Worm (Caenorhabditis elegans) whole organism, L1 larva: ENCODE results near the gene T22D1.1.

Experiments
- C04F5.9 ChIP-seq: sonication (generic microtip); optimal IDR thresholded peaks from 2 replicates; lab custom pipeline; 2016; ENCODE audit warnings: missing genetic modification characterization, missing compliant biosample characterization
- C16A3.4 ChIP-seq: fragments of 150-350 bp; optimal IDR thresholded peaks from 2 replicates; lab custom pipeline; 2014; ENCODE audit warnings: missing biosample characterization, missing genetic modification characterization
- Y116A8C.19 ChIP-seq: sonication (generic microtip); optimal IDR thresholded peaks from 2 replicates; lab custom pipeline; 2016; ENCODE audit warnings: missing compliant biosample characterization, missing genetic modification characterization, borderline replicate concordance
- aha-1 ChIP-seq: fragments of 150-350 bp; optimal IDR thresholded peaks from 2 replicates; lab custom pipeline; 2014; ENCODE audit warnings: missing biosample characterization, missing genetic modification characterization
- aly-2 ChIP-seq: fragments of 150-350 bp; optimal IDR thresholded peaks from 2 replicates; lab custom pipeline; 2014; ENCODE audit warnings: missing biosample characterization, missing genetic modification characterization
- ama-1 ChIP-seq: fragments of 150-350 bp; optimal IDR thresholded peaks from 2 replicates; lab custom pipeline; 2014
- ceh-82 ChIP-seq, 3 experiments: fragments of 150-350 bp in 1 of 3; sonication (generic microtip) in 2 of 3; optimal IDR thresholded peaks; 2 replicates each; lab custom pipeline; 2014 to 2017; ENCODE audit warnings: missing biosample characterization in 3 of 3, missing genetic modification characterization in 3 of 3
- ceh-88 ChIP-seq: fragments of 200-800 bp; sonication (Bioruptor generic); IDR thresholded peaks from 2 replicates; pipeline ENCODE4 v1.3.6; 2022; ENCODE audit warnings: missing genetic modification characterization, missing compliant biosample characterization
- ces-1 ChIP-seq: fragments of 150-350 bp; optimal IDR thresholded peaks from 2 replicates; lab custom pipeline; 2014; ENCODE audit warnings: missing biosample characterization, missing genetic modification reagents, missing genetic modification characterization
- dsc-1 ChIP-seq: sonication (generic microtip); optimal IDR thresholded peaks from 2 replicates; lab custom pipeline; 2016; ENCODE audit warnings: mild to moderate bottlenecking, missing genetic modification characterization, missing compliant biosample characterization
- egl-13 ChIP-seq: sonication (generic microtip); optimal IDR thresholded peaks from 2 replicates; lab custom pipeline; 2016; ENCODE audit warnings: missing genotype, missing genetic modification reagents, missing genetic modification characterization, missing compliant biosample characterization
- egl-27 ChIP-seq, 2 experiments: fragments of 150-350 bp in 1 of 2; sonication (generic microtip); optimal IDR thresholded peaks; 3 replicates each; lab custom pipeline; 2017 to 2018; ENCODE audit warnings: missing biosample characterization in 2 of 2, missing genetic modification characterization in 2 of 2, missing genetic modification reagents in 2 of 2
- elt-2 ChIP-seq: sonication (generic microtip); optimal IDR thresholded peaks from 2 replicates; lab custom pipeline; 2016; ENCODE audit warnings: missing genetic modification characterization, mild to moderate bottlenecking, inconsistent platforms, missing compliant biosample characterization, missing genetic modification reagents
- elt-3 ChIP-seq, 6 experiments: fragments of 150-350 bp in 1 of 6; sonication (generic microtip); optimal IDR thresholded peaks; 2 replicates each; lab custom pipeline; 2017 to 2018; ENCODE audit warnings: missing biosample characterization in 6 of 6, missing genetic modification characterization in 6 of 6, inconsistent platforms in 1 of 6
- fkh-4 ChIP-seq: sonication (generic microtip); optimal IDR thresholded peaks from 2 replicates; lab custom pipeline; 2016; ENCODE audit warnings: missing compliant biosample characterization, missing genetic modification characterization, borderline replicate concordance
- fkh-8 ChIP-seq: sonication (generic microtip); optimal IDR thresholded peaks from 2 replicates; lab custom pipeline; 2016; ENCODE audit warnings: mild to moderate bottlenecking, missing genetic modification characterization, missing compliant biosample characterization
- hlh-17 ChIP-seq: fragments of 200-800 bp; sonication (Bioruptor generic); optimal IDR thresholded peaks from 2 replicates; lab custom pipeline; 2018; ENCODE audit warnings: missing genetic modification characterization, mild to moderate bottlenecking, missing compliant biosample characterization, moderate library complexity, borderline replicate concordance
- lin-13 ChIP-seq: fragments of 150-350 bp; optimal IDR thresholded peaks from 2 replicates; lab custom pipeline; 2014; ENCODE audit warnings: missing biosample characterization, missing genetic modification reagents, missing genetic modification characterization
- lin-14 ChIP-seq: fragments of 200-800 bp; sonication (Bioruptor generic); optimal IDR thresholded peaks from 2 replicates; lab custom pipeline; 2018; ENCODE audit warnings: mild to moderate bottlenecking, missing genetic modification characterization, moderate library complexity, missing compliant biosample characterization
- lin-15B ChIP-seq: fragments of 150-350 bp; sonication (generic microtip); optimal IDR thresholded peaks from 3 replicates; lab custom pipeline; 2014; ENCODE audit warnings: missing biosample characterization, missing genetic modification characterization
- lin-39 ChIP-seq: fragments of 150-350 bp; optimal IDR thresholded peaks from 2 replicates; lab custom pipeline; 2014; ENCODE audit warnings: missing biosample characterization, missing genetic modification reagents, missing genetic modification characterization
- lir-3 ChIP-seq: sonication (generic microtip); optimal IDR thresholded peaks from 2 replicates; lab custom pipeline; 2016; ENCODE audit warnings: mild to moderate bottlenecking, missing genetic modification characterization, moderate library complexity, missing compliant biosample characterization; ENCODE audit not compliant: poor library complexity
- lsy-2 ChIP-seq, 2 experiments: fragments of 150-350 bp; optimal IDR thresholded peaks; 2 replicates each; lab custom pipeline; 2014; ENCODE audit warnings: missing biosample characterization in 2 of 2, missing genetic modification characterization in 2 of 2
- mdl-1 ChIP-seq, 2 experiments: fragments of 150-350 bp; optimal IDR thresholded peaks; 2 replicates each; lab custom pipeline; 2014 to 2017; ENCODE audit warnings: missing biosample characterization in 2 of 2, missing genetic modification characterization in 2 of 2, inconsistent platforms in 1 of 2
- mep-1 ChIP-seq: fragments of 150-350 bp; optimal IDR thresholded peaks from 2 replicates; lab custom pipeline; 2014; ENCODE audit warnings: missing biosample characterization, missing genetic modification characterization
- nhr-11 ChIP-seq: fragments of 150-350 bp; optimal IDR thresholded peaks from 2 replicates; lab custom pipeline; 2014; ENCODE audit warnings: missing biosample characterization, missing genetic modification characterization
- nhr-12 ChIP-seq: sonication (generic microtip); optimal IDR thresholded peaks from 2 replicates; lab custom pipeline; 2017; ENCODE audit warnings: missing biosample characterization, missing genetic modification characterization
- nhr-19 ChIP-seq: fragments of 200-800 bp; sonication (Bioruptor generic); conservative IDR thresholded peaks from 2 replicates; pipeline ENCODE4 v1.3.6; 2022; ENCODE audit warnings: missing genetic modification characterization, missing compliant biosample characterization
- nhr-20 ChIP-seq: sonication (generic microtip); optimal IDR thresholded peaks from 2 replicates; lab custom pipeline; 2016; ENCODE audit warnings: mild to moderate bottlenecking, missing genetic modification characterization, missing compliant biosample characterization
- nhr-237 ChIP-seq: fragments of 150-350 bp; optimal IDR thresholded peaks from 2 replicates; lab custom pipeline; 2014; ENCODE audit warnings: missing biosample characterization, missing genetic modification characterization
- nhr-28 ChIP-seq: fragments of 150-350 bp; optimal IDR thresholded peaks from 2 replicates; lab custom pipeline; 2014; ENCODE audit warnings: missing biosample characterization, missing genetic modification characterization
- nhr-77 ChIP-seq: fragments of 150-350 bp; optimal IDR thresholded peaks from 2 replicates; lab custom pipeline; 2014; ENCODE audit warnings: missing biosample characterization, missing genetic modification characterization
- nhr-85 ChIP-seq: sonication (generic microtip); peaks from one replicate; lab custom pipeline; 2016; ENCODE audit warnings: missing genetic modification characterization, inconsistent platforms, missing compliant biosample characterization
- rnt-1 ChIP-seq: sonication (generic microtip); optimal IDR thresholded peaks from 2 replicates; lab custom pipeline; 2016; ENCODE audit warnings: mild to moderate bottlenecking, missing genetic modification characterization, moderate library complexity, missing compliant biosample characterization
- skn-1 ChIP-seq: fragments of 150-350 bp; optimal IDR thresholded peaks from 2 replicates; lab custom pipeline; 2014; ENCODE audit warnings: missing biosample characterization, missing genetic modification characterization
- snpc-4 ChIP-seq: fragments of 150-350 bp; optimal IDR thresholded peaks from 2 replicates; lab custom pipeline; 2014; ENCODE audit warnings: missing biosample characterization, missing genetic modification characterization
- snu-23 ChIP-seq: sonication (generic microtip); optimal IDR thresholded peaks from 2 replicates; lab custom pipeline; 2016; ENCODE audit warnings: missing genetic modification characterization, missing compliant biosample characterization
- sptf-1 ChIP-seq: fragments of 150-350 bp; optimal IDR thresholded peaks from 2 replicates; lab custom pipeline; 2014; ENCODE audit warnings: missing biosample characterization, missing genetic modification characterization
- swsn-7 ChIP-seq: sonication (generic microtip); optimal IDR thresholded peaks from 2 replicates; lab custom pipeline; 2016; ENCODE audit warnings: missing genetic modification characterization, missing compliant biosample characterization
- tlp-1 ChIP-seq: fragments of 150-350 bp; optimal IDR thresholded peaks from 2 replicates; lab custom pipeline; 2014; ENCODE audit warnings: missing biosample characterization, missing genetic modification characterization
- unc-130 ChIP-seq: fragments of 150-350 bp; optimal IDR thresholded peaks from 2 replicates; lab custom pipeline; 2017; ENCODE audit warnings: missing biosample characterization, missing genetic modification characterization, inconsistent platforms
- unc-30 ChIP-seq: sonication (generic microtip); optimal IDR thresholded peaks from 2 replicates; lab custom pipeline; 2017; ENCODE audit warnings: missing biosample characterization, missing genetic modification characterization
- unc-62 ChIP-seq: fragments of 150-350 bp; optimal IDR thresholded peaks from 2 replicates; lab custom pipeline; 2014; ENCODE audit warnings: missing biosample characterization, missing genetic modification reagents, missing genetic modification characterization
- zag-1 ChIP-seq: fragments of 150-350 bp; optimal IDR thresholded peaks from 2 replicates; lab custom pipeline; 2014; ENCODE audit warnings: missing biosample characterization, missing genetic modification characterization
- zip-4 ChIP-seq: fragments of 200-800 bp; sonication (Bioruptor generic); optimal IDR thresholded peaks from 2 replicates; lab custom pipeline; 2018; ENCODE audit warnings: mild to moderate bottlenecking, missing genetic modification characterization, moderate library complexity, missing compliant biosample characterization
- ztf-4 ChIP-seq: fragments of 150-350 bp; optimal IDR thresholded peaks from 2 replicates; lab custom pipeline; 2014; ENCODE audit warnings: missing biosample characterization, missing genetic modification characterization

T22D1.1 gene

DNA sequence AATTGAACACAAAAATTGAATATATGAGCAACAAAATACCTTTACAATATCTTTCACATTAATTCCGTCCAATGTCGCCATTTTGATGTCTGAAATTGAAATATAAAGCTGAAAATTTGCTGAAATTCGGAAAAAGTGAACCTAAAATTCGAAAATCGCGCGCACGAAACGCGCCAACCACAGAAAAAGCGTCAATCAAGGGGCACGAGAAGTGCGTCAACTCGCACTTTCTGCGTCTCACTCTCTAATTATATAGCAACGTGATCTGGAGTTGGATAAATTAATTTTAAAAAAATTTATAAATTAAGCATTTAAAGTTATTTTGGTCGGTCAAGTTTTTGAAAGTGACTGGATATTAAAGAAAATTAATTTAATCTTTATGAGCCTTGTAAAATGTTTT, 3.9 kb upstream of the T22D1.1 start, which contains the start of gene ruvb-2 (continued):
- TF ChIP-seq unc-62 (GFP tag; lab: Kevin White, UChicago) (no peak), ceh-88 (GFP tag; lab: Robert Waterston, UW) (peak; percentile 54), swsn-7 (tag; lab: Kevin White, UChicago) (peak; percentile 90), nhr-19 (GFP tag; lab: Robert Waterston, UW) (peak; percentile 89), fkh-4 (tag; lab: Kevin White, UChicago) (peak; percentile 60), ama-1 (lab: Kevin White, UChicago) (peak; percentile 14), unc-130 (tag; lab: Kevin White, UChicago) (peak; percentile 92), Y116A8C.19 (tag; lab: Kevin White, UChicago) (no peak), mdl-1 (tag; optimal IDR thresholded peaks at IDR 0.05; lab: Kevin White, UChicago) (peak in 1 of 2 experiments; percentile 90), rnt-1 (tag; lab: Kevin White, UChicago) (peak; percentile 92), unc-30 (tag; lab: Kevin White, UChicago) (no peak), lin-39 (tag; lab: Kevin White, UChicago) (peak; percentile 93), aha-1 (tag; lab: Kevin White, UChicago) (peak; percentile 4), nhr-20 (tag; lab: Kevin White, UChicago) (peak; percentile 88), lin-14 (peak; percentile 93), nhr-77 (peak; percentile 71), nhr-85 (tag; lab: Kevin White, UChicago) (peak; percentile 92), dsc-1 (tag; lab: Kevin White, UChicago) (peak; percentile 92), lin-15B (peak; percentile 91), lsy-2 (tag; optimal IDR thresholded peaks at IDR 0.05; lab: Kevin White, UChicago) (peak; percentile 92 to 94), mep-1 (peak; percentile 98), C04F5.9 (tag; lab: Kevin White, UChicago) (peak; percentile 55), snpc-4 (tag; lab: Kevin White, UChicago) (peak; percentile 92), zip-4 (GFP tag; lab: Kevin White, UChicago) (peak; percentile 64), hlh-17 (GFP tag; lab: Kevin White, UChicago) (no peak), lin-13 (GFP tag; lab: Kevin White, UChicago) (peak; percentile 87), fkh-8 (tag; lab: Kevin White, UChicago) (peak; percentile 88), ces-1 (GFP tag; lab: Kevin White, UChicago) (no peak), nhr-237 (tag; lab: Kevin White, UChicago) (peak; percentile 48), C16A3.4 (peak; percentile 92), aly-2 (tag; lab: Kevin White, UChicago) (peak; percentile 59), snu-23 (peak; percentile 93), ceh-82 (tag; optimal IDR thresholded peaks at IDR 0.05; lab: Kevin White, UChicago) (peak; percentile 77 to 92 (median 77)), nhr-28 (no peak), ztf-4 (tag; lab: Kevin White, UChicago) (peak; percentile 71), elt-3 (tag; optimal IDR thresholded peaks at IDR 0.05; lab: Kevin White, UChicago) (peak in 1 of 6 experiments; percentile 85), egl-13 (peak; percentile 80), tlp-1 (no peak), nhr-11 (tag; lab: Kevin White, UChicago) (peak; percentile 68), elt-2 (tag; lab: Kevin White, UChicago) (peak; percentile 44), zag-1 (tag; lab: Kevin White, UChicago) (peak; percentile 23), skn-1 (tag; lab: Kevin White, UChicago) (peak; percentile 93), lir-3 (tag; lab: Kevin White, UChicago) (peak; percentile 61), sptf-1 (tag; lab: Kevin White, UChicago) (no peak), nhr-12 (tag; lab: Kevin White, UChicago) (no peak), egl-27 (tag; optimal IDR thresholded peaks at IDR 0.05; lab: Kevin White, UChicago) (no peak)
